Worm (Caenorhabditis elegans) whole organism, mixed stage, embryonic: ENCODE results near the gene flp-19.
A peak's percentile ranks its signal among the peaks of the same experiment; 100 is the strongest.

Experiments
- bed-3 ChIP-seq: fragments of 200-800 bp; sonication (Bioruptor generic); optimal IDR thresholded peaks from 3 replicates; lab custom pipeline; 2018; ENCODE audit warnings: mild to moderate bottlenecking, missing genetic modification characterization, moderate library complexity, missing compliant biosample characterization
- ces-1 ChIP-seq: fragments of 150-350 bp; optimal IDR thresholded peaks from 2 replicates; lab custom pipeline; 2014; ENCODE audit warnings: missing biosample characterization, missing genetic modification reagents, missing genetic modification characterization
- elt-3 ChIP-seq: fragments of 150-350 bp; optimal IDR thresholded peaks from 2 replicates; lab custom pipeline; 2014; ENCODE audit warnings: missing biosample characterization, missing genetic modification characterization
- nhr-76 ChIP-seq: sonication (generic microtip); optimal IDR thresholded peaks from 2 replicates; lab custom pipeline; 2017; ENCODE audit warnings: missing biosample characterization, missing genetic modification characterization
- pha-4 ChIP-seq: fragments of 150-350 bp; optimal IDR thresholded peaks from 2 replicates; lab custom pipeline; 2018; ENCODE audit warnings: missing biosample characterization, missing genetic modification reagents, missing genetic modification characterization
- unc-62 ChIP-seq: fragments of 150-350 bp; optimal IDR thresholded peaks from 2 replicates; lab custom pipeline; 2014; ENCODE audit warnings: missing biosample characterization, missing genetic modification reagents, missing genetic modification characterization

DNA sequence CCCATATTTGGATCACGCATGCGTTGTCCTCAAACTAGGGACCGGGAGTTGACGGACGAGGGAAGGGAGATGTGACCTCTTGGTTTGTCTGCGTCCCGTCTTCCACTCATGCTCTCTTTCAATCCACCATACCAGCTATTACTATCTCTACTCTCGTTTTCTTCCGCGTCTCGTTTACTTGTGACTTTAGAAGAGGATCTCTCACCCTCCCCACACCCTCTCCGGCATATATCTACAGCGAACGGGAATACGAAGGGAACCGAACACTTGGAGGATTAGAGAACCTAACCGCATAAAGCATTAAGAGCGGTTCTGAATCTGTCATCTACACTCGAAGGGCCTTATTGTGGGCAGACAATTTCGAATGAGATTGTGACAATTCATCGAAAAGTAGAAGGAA lies 18.6 kb downstream of the flp-19 start:
- TF ChIP-seq unc-62 (no peak), elt-3 (tag; lab: Kevin White, UChicago) (no peak), bed-3 (GFP tag; lab: Kevin White, UChicago) (no peak), ces-1 (peak; percentile 52), nhr-76 (no peak), pha-4 (no peak)
